Fruit fly (Drosophila melanogaster) whole organism, embryonic: ENCODE results near the gene CecA1.

Source experiments
- ATbp ChIP-seq: fragments of 200-800 bp; sonication (Bioruptor generic); optimal IDR thresholded peaks from 2 replicates; lab custom pipeline; 2017; ENCODE audit warnings: missing biosample characterization, mild to moderate bottlenecking, missing genetic modification characterization, missing genetic modification reagents
- Aef1 ChIP-seq: fragments of 200-800 bp; sonication (Bioruptor generic); IDR thresholded peaks from 3 replicates; pipeline ENCODE4 v1.3.6; 2022; ENCODE audit warnings: missing biosample characterization, missing genetic modification characterization
- B-H2 ChIP-seq: fragments of 200-800 bp; sonication (Bioruptor generic); optimal IDR thresholded peaks from 2 replicates; lab custom pipeline; 2018; ENCODE audit warnings: missing biosample characterization, mild to moderate bottlenecking, missing genetic modification characterization
- Bdp1 ChIP-seq: fragments of 200-800 bp; sonication (Bioruptor generic); optimal IDR thresholded peaks from 3 replicates; lab custom pipeline; 2016; ENCODE audit warnings: missing biosample characterization, missing genetic modification characterization
- C15 ChIP-seq: fragments of 200-800 bp; sonication (Bioruptor generic); IDR thresholded peaks from 3 replicates; pipeline ENCODE4 v1.3.6; 2022; ENCODE audit warnings: missing biosample characterization, missing genetic modification characterization
- CG10209 ChIP-seq: fragments of 200-800 bp; sonication (Bioruptor generic); optimal IDR thresholded peaks from 3 replicates; lab custom pipeline; 2017; ENCODE audit warnings: missing biosample characterization, mild to moderate bottlenecking, missing genetic modification characterization, missing genetic modification reagents
- CG10462 ChIP-seq: fragments of 200-800 bp; sonication (Bioruptor generic); optimal IDR thresholded peaks from 2 replicates; lab custom pipeline; 2016; ENCODE audit warnings: missing biosample characterization, missing genetic modification characterization
- CG11560 ChIP-seq: fragments of 200-800 bp; sonication (Bioruptor generic); IDR thresholded peaks from 3 replicates; pipeline ENCODE4 v1.3.6; 2022; ENCODE audit warnings: missing biosample characterization, missing genetic modification characterization
- CG12071 ChIP-seq: fragments of 200-800 bp; sonication (Bioruptor generic); optimal IDR thresholded peaks from 3 replicates; lab custom pipeline; 2018; ENCODE audit warnings: missing biosample characterization, mild to moderate bottlenecking, missing genetic modification characterization
- CG1233 ChIP-seq: fragments of 200-800 bp; sonication (Bioruptor generic); optimal IDR thresholded peaks from 4 replicates; lab custom pipeline; 2018; ENCODE audit warnings: missing biosample characterization, mild to moderate bottlenecking, missing genetic modification characterization
- CG14014 ChIP-seq: fragments of 200-800 bp; sonication (Bioruptor generic); IDR thresholded peaks from 2 replicates; pipeline ENCODE4 v1.3.6; 2022; ENCODE audit warnings: missing biosample characterization, missing genetic modification characterization
- CG15514 ChIP-seq: fragments of 200-800 bp; sonication (Bioruptor generic); optimal IDR thresholded peaks from 3 replicates; lab custom pipeline; 2017; ENCODE audit warnings: missing biosample characterization, missing genetic modification characterization, mild to moderate bottlenecking, moderate library complexity, missing genetic modification reagents
- CG16815 ChIP-seq: fragments of 200-800 bp; sonication (Bioruptor generic); optimal IDR thresholded peaks from 3 replicates; lab custom pipeline; 2017; ENCODE audit warnings: missing biosample characterization, mild to moderate bottlenecking, missing genetic modification characterization
- CG18262 ChIP-seq: fragments of 200-800 bp; optimal IDR thresholded peaks from 3 replicates; lab custom pipeline; 2019; ENCODE audit warnings: missing biosample characterization, mild to moderate bottlenecking, missing genetic modification characterization, moderate library complexity
- CG2199 ChIP-seq: fragments of 200-800 bp; sonication (Bioruptor generic); IDR thresholded peaks from 3 replicates; pipeline ENCODE4 v1.3.6; 2022; ENCODE audit warnings: missing biosample characterization, missing genetic modification characterization
- CG3281 ChIP-seq: fragments of 200-800 bp; sonication (Bioruptor generic); optimal IDR thresholded peaks from 3 replicates; lab custom pipeline; 2017; ENCODE audit warnings: missing biosample characterization, mild to moderate bottlenecking, missing genetic modification characterization
- CG33213 ChIP-seq: fragments of 200-800 bp; sonication (Bioruptor generic); optimal IDR thresholded peaks from 3 replicates; lab custom pipeline; 2016; ENCODE audit warnings: missing biosample characterization, missing genetic modification characterization
- CG5953 ChIP-seq: fragments of 200-800 bp; sonication (Bioruptor generic); IDR thresholded peaks from 2 replicates; pipeline ENCODE4 v1.3.6; 2022; ENCODE audit warnings: missing biosample characterization, missing genetic modification characterization
- CG6272 ChIP-seq: fragments of 200-800 bp; sonication (Bioruptor generic); IDR thresholded peaks from 2 replicates; pipeline ENCODE4 v1.3.6; 2022; ENCODE audit warnings: missing biosample characterization, missing genetic modification characterization
- CG6854 ChIP-seq: fragments of 200-800 bp; sonication (Bioruptor generic); optimal IDR thresholded peaks from 3 replicates; lab custom pipeline; 2017; ENCODE audit warnings: missing biosample characterization, mild to moderate bottlenecking, missing genetic modification characterization
- CG7271 ChIP-seq: fragments of 200-800 bp; sonication (Bioruptor generic); optimal IDR thresholded peaks from 2 replicates; lab custom pipeline; 2018; ENCODE audit warnings: missing biosample characterization, mild to moderate bottlenecking, missing genetic modification characterization, moderate library complexity
- CG8281 ChIP-seq: fragments of 200-800 bp; sonication (Bioruptor generic); optimal IDR thresholded peaks from 2 replicates; lab custom pipeline; 2018; ENCODE audit warnings: missing biosample characterization, mild to moderate bottlenecking, missing genetic modification characterization, moderate library complexity
- CG8290 ChIP-seq, 3 experiments: fragments of 200-800 bp; sonication (Bioruptor generic); optimal IDR thresholded peaks; 2 replicates each; lab custom pipeline; 2016 to 2019; ENCODE audit warnings: missing biosample characterization in 3 of 3, missing genetic modification characterization in 3 of 3, mild to moderate bottlenecking in 2 of 3, moderate library complexity in 1 of 3
- CG9609 ChIP-seq: fragments of 200-800 bp; sonication (Bioruptor generic); optimal IDR thresholded peaks from 3 replicates; lab custom pipeline; 2016; ENCODE audit warnings: missing biosample characterization, missing genetic modification characterization
- CG9727 ChIP-seq: fragments of 200-800 bp; sonication (Bioruptor generic); optimal IDR thresholded peaks from 3 replicates; lab custom pipeline; 2017; ENCODE audit warnings: missing biosample characterization, mild to moderate bottlenecking, missing genetic modification characterization
- D19B ChIP-seq: fragments of 200-800 bp; sonication (Bioruptor generic); optimal IDR thresholded peaks from 2 replicates; lab custom pipeline; 2017; ENCODE audit warnings: missing biosample characterization, mild to moderate bottlenecking, missing genetic modification characterization
- HLH54F ChIP-seq: fragments of 200-800 bp; sonication (Bioruptor generic); optimal IDR thresholded peaks from 3 replicates; lab custom pipeline; 2016; ENCODE audit warnings: missing biosample characterization, missing genetic modification characterization
- Hmr ChIP-seq: fragments of 200-800 bp; sonication (Bioruptor generic); optimal IDR thresholded peaks from 3 replicates; lab custom pipeline; 2017; ENCODE audit warnings: mild to moderate bottlenecking, missing biosample characterization, missing genetic modification reagents, missing genetic modification characterization
- Lhr ChIP-seq: fragments of 200-800 bp; sonication (Bioruptor generic); optimal IDR thresholded peaks from 3 replicates; lab custom pipeline; 2017; ENCODE audit warnings: mild to moderate bottlenecking, missing biosample characterization, missing genetic modification reagents, missing genetic modification characterization
- Med ChIP-seq: fragments of 200-800 bp; sonication (Bioruptor generic); peaks from one replicate; lab custom pipeline; 2016; ENCODE audit warnings: missing biosample characterization, missing genetic modification characterization, mild to moderate bottlenecking, inconsistent platforms, moderate library complexity
- Meics ChIP-seq: fragments of 200-800 bp; sonication (Bioruptor generic); optimal IDR thresholded peaks from 2 replicates; lab custom pipeline; 2017; ENCODE audit warnings: missing biosample characterization, mild to moderate bottlenecking, missing genetic modification characterization
- Optix ChIP-seq: fragments of 200-800 bp; sonication (Bioruptor generic); IDR thresholded peaks from 3 replicates; pipeline ENCODE4 v1.3.6; 2022; ENCODE audit warnings: missing biosample characterization, missing genetic modification characterization
- Rfx ChIP-seq: fragments of 200-800 bp; sonication (Bioruptor generic); IDR thresholded peaks from 2 replicates; pipeline ENCODE4 v1.3.6; 2022; ENCODE audit warnings: missing biosample characterization, missing genetic modification characterization
- ci ChIP-seq: fragments of 200-800 bp; sonication (Bioruptor generic); IDR thresholded peaks from 3 replicates; pipeline ENCODE4 v1.3.6; 2022; ENCODE audit warnings: missing biosample characterization, missing genetic modification characterization
- grau ChIP-seq: fragments of 200-800 bp; optimal IDR thresholded peaks from 3 replicates; lab custom pipeline; 2019; ENCODE audit warnings: missing biosample characterization, mild to moderate bottlenecking, missing genetic modification characterization, moderate library complexity
- her ChIP-seq: fragments of 200-800 bp; sonication (Bioruptor generic); optimal IDR thresholded peaks from 2 replicates; lab custom pipeline; 2016; ENCODE audit warnings: missing biosample characterization, missing genetic modification characterization
- insv ChIP-seq, 2 experiments: fragments of 200-800 bp; sonication (Bioruptor generic); optimal IDR thresholded peaks; 3 replicates each; lab custom pipeline; 2016 to 2018; ENCODE audit warnings: missing biosample characterization in 2 of 2, missing genetic modification characterization in 2 of 2
- klu ChIP-seq: fragments of 200-800 bp; sonication (Bioruptor generic); IDR thresholded peaks from 2 replicates; pipeline ENCODE4 v1.3.6; 2022; ENCODE audit warnings: missing biosample characterization, missing genetic modification characterization
- lab ChIP-seq: fragments of 200-800 bp; sonication (Bioruptor generic); optimal IDR thresholded peaks from 3 replicates; lab custom pipeline; 2017; ENCODE audit warnings: missing biosample characterization, missing genetic modification characterization, mild to moderate bottlenecking, moderate library complexity, missing genetic modification reagents
- mirr ChIP-seq: fragments of 200-800 bp; sonication (Bioruptor generic); optimal IDR thresholded peaks from 3 replicates; lab custom pipeline; 2018; ENCODE audit warnings: missing biosample characterization, mild to moderate bottlenecking, missing genetic modification characterization
- mld ChIP-seq: fragments of 200-800 bp; sonication (Bioruptor generic); IDR thresholded peaks from 3 replicates; pipeline ENCODE4 v1.3.6; 2022; ENCODE audit warnings: missing biosample characterization, missing genetic modification characterization; ENCODE audit not compliant: partially characterized antibody
- nmo ChIP-seq: fragments of 200-800 bp; sonication (Bioruptor generic); optimal IDR thresholded peaks from 2 replicates; lab custom pipeline; 2018; ENCODE audit warnings: missing biosample characterization, mild to moderate bottlenecking, missing genetic modification characterization, moderate library complexity
- otp ChIP-seq: fragments of 200-800 bp; sonication (Bioruptor generic); IDR thresholded peaks from 3 replicates; pipeline ENCODE4, ENCODE4 v1.3.6; 2022; ENCODE audit warnings: missing biosample characterization, missing genetic modification characterization
- phol ChIP-seq: fragments of 200-800 bp; sonication (Bioruptor generic); optimal IDR thresholded peaks from 3 replicates; lab custom pipeline; 2018; ENCODE audit warnings: missing biosample characterization, mild to moderate bottlenecking, missing genetic modification characterization, moderate library complexity
- rib ChIP-seq: fragments of 200-800 bp; sonication (Bioruptor generic); IDR thresholded peaks from 2 replicates; pipeline ENCODE4 v1.3.6; 2022; ENCODE audit warnings: missing biosample characterization, missing genetic modification characterization
- sens ChIP-seq: fragments of 200-800 bp; sonication (Bioruptor generic); peaks from one replicate; lab custom pipeline; 2016; ENCODE audit warnings: missing biosample characterization, missing genetic modification characterization
- slp2 ChIP-seq: fragments of 200-800 bp; sonication (Bioruptor generic); optimal IDR thresholded peaks from 2 replicates; lab custom pipeline; 2016; ENCODE audit warnings: missing biosample characterization, missing genetic modification characterization
- sob ChIP-seq: fragments of 200-800 bp; sonication (Bioruptor generic); IDR thresholded peaks from 2 replicates; pipeline ENCODE4 v1.3.6; 2022; ENCODE audit warnings: missing biosample characterization, missing genetic modification characterization
- stc ChIP-seq: fragments of 200-800 bp; sonication (Bioruptor generic); IDR thresholded peaks from 2 replicates; pipeline ENCODE4 v1.3.6; 2022; ENCODE audit warnings: missing biosample characterization, missing genetic modification characterization
- toy ChIP-seq: fragments of 200-800 bp; sonication (Bioruptor generic); IDR thresholded peaks from 2 replicates; pipeline ENCODE4 v1.3.6; 2022; ENCODE audit warnings: missing biosample characterization, missing genetic modification characterization
- tx ChIP-seq: fragments of 200-800 bp; sonication (Bioruptor generic); optimal IDR thresholded peaks from 2 replicates; lab custom pipeline; 2016; ENCODE audit warnings: missing biosample characterization, missing genetic modification characterization

Gene CecA1

DNA sequence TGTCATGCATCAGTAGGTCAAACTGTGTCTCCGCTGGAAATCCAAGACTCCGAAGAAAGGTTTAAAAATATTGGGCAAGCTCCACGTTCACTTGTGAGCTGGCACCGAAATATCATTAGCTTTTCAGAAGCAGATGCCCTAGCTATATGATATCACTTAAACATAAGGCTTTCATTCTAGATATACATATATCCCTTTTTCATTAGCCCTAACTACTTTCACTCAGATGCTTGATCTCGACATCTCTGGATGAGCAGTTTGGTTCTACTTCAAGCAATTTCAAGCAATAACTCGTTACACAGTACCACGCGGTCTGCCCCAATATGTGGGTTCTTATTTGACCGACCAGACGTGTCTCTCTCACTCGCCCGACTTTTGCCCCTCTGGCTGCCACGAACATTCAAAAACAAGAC is 19.2 kb upstream of the CecA1 start (continued):
- TF ChIP-seq CG18262 (tag; lab: Kevin White, UChicago), result peak; percentile 58
- peak; percentile 83 for TF ChIP-seq nmo (GFP tag; lab: Kevin White, UChicago)
- peak; percentile 30 for TF ChIP-seq CG16815
- peak; percentile 35 for TF ChIP-seq tx
- no peak for TF ChIP-seq B-H2 (GFP tag; lab: Kevin White, UChicago)
- TF ChIP-seq CG1233 (GFP tag; lab: Kevin White, UChicago), result peak; percentile 29
- peak; percentile 84 for TF ChIP-seq D19B
- no peak for TF ChIP-seq her (GFP tag; lab: Kevin White, UChicago)
- 0 out of 2 replicates have a peak, but pooled peaks have one; percentile 30 for TF ChIP-seq Rfx (GFP tag; lab: Robert Waterston, UW)
- no peak for TF ChIP-seq rib
- TF ChIP-seq CG9609 (GFP tag; lab: Kevin White, UChicago), result peak; percentile 48
- TF ChIP-seq CG10462 (GFP tag; lab: Kevin White, UChicago), result peak; percentile 12
- peak; percentile 47 for TF ChIP-seq CG9727 (GFP tag; lab: Kevin White, UChicago)
- TF ChIP-seq phol (tag; lab: Kevin White, UChicago), result peak; percentile 29
- TF ChIP-seq CG3281, result no peak
- peak; percentile 54 for TF ChIP-seq slp2 (GFP tag; lab: Kevin White, UChicago)
- TF ChIP-seq Optix, result no peak
- peak; percentile 36 for TF ChIP-seq Hmr (GFP tag; lab: Kevin White, UChicago)
- TF ChIP-seq grau (tag; lab: Kevin White, UChicago), result peak; percentile 53

DNA sequence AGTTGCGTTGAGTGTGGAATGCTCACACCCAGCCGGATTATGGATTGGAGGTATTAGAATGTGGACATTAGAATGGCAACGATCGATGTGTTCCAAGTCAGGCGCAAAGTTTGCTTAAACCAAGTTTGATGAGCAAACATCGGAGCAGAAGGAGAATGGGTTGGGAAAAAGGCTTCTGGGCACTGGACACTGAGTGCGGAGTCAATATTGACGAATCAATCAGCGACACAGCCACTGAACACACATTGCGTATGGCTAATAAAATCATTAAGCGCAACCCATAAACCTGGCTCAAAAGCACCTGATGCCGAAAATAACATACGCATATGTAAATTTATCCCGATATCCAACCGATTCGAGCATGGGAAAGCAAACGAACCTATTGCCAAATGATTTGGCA is 16.8 kb upstream of the CecA1 start:
- peak; percentile 31 for TF ChIP-seq lab (GFP tag; lab: Kevin White, UChicago)
- TF ChIP-seq insv (GFP tag; optimal IDR thresholded peaks at IDR 0.05; lab: Kevin White, UChicago), result no peak
- TF ChIP-seq C15 (GFP tag; lab: Robert Waterston, UW), result no peak
- TF ChIP-seq ci (GFP tag; lab: Robert Waterston, UW), result peak; percentile 48; the same call in 2 of the 3 replicates
- TF ChIP-seq HLH54F (GFP tag; lab: Kevin White, UChicago), result no peak
- peak; percentile 35; the same call in 1 of the 2 replicates for TF ChIP-seq sob
- TF ChIP-seq CG12071 (GFP tag; lab: Kevin White, UChicago), result peak; percentile 36
- TF ChIP-seq toy, result no peak
- no peak for TF ChIP-seq CG8281
- TF ChIP-seq CG11560, result no peak
- TF ChIP-seq stc (GFP tag; lab: Robert Waterston, UW), result peak; percentile 22; the same call in 1 of the 2 replicates
- TF ChIP-seq CG7271 (tag; lab: Kevin White, UChicago), result no peak
- TF ChIP-seq Aef1 (GFP tag; lab: Robert Waterston, UW), result no peak
- no peak for TF ChIP-seq CG6854 (GFP tag; lab: Kevin White, UChicago)
- TF ChIP-seq mld (GFP tag; lab: Robert Waterston, UW), result no peak
- no peak for TF ChIP-seq CG6272 (GFP tag; lab: Robert Waterston, UW)
- TF ChIP-seq Med (GFP tag; lab: Kevin White, UChicago), result peak; percentile 82
- TF ChIP-seq Lhr, result no peak
- no peak for TF ChIP-seq Bdp1 (GFP tag; lab: Kevin White, UChicago)
- TF ChIP-seq otp, result 0 out of 3 replicates have a peak, but pooled peaks have one; percentile 22
- peak; percentile 20; the same call in 1 of the 2 replicates for TF ChIP-seq CG5953 (GFP tag; lab: Robert Waterston, UW)
- TF ChIP-seq CG14014 (GFP tag; lab: Robert Waterston, UW), result peak; percentile 22; the same call in 1 of the 2 replicates
- TF ChIP-seq sens (GFP tag; lab: Kevin White, UChicago), result peak; percentile 55
- TF ChIP-seq CG8290 (GFP tag; optimal IDR thresholded peaks at IDR 0.05; lab: Kevin White, UChicago), result no peak
- TF ChIP-seq CG8290 (tag; optimal IDR thresholded peaks at IDR 0.05; lab: Kevin White, UChicago), result peak in 1 of 2 experiments; percentile 50
- no peak for TF ChIP-seq klu (GFP tag; lab: Robert Waterston, UW)
- TF ChIP-seq ATbp, result peak; percentile 38
- TF ChIP-seq Meics, result no peak
- no peak for TF ChIP-seq CG33213 (GFP tag; lab: Kevin White, UChicago)
- peak; percentile 0 for TF ChIP-seq CG10209 (GFP tag; lab: Kevin White, UChicago)
- peak; percentile 1 for TF ChIP-seq CG15514 (GFP tag; lab: Kevin White, UChicago)
- TF ChIP-seq mirr (GFP tag; lab: Kevin White, UChicago), result peak; percentile 25
- TF ChIP-seq CG2199, result no peak
